Worm (Caenorhabditis elegans): Measurements from ENCODE around the gene aqp-2.

DNA sequence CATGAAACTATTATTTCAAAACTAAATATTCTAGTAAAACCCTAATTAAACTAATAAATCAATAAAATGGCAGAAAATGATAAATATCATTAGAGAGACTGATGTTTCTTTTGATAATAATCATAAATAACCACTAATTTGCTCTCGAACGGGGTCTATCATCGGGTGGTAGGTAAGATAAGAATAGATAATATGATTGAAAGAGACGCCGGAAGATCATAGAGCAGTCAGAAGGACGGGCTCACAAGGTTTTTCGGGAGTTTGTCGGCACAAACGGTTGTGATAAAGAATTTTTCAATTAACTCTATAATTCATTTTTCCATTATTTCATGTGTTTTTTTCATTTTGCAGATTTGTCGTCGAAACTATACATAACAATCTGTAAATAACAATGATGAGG, 39.3 kb upstream of the aqp-2 start:
- TF ChIP-seq Y56A3A.18 (GFP tag; IDR thresholded peaks at IDR 0.05), result no peak
- TF ChIP-seq ceh-58 (GFP tag; IDR thresholded peaks at IDR 0.05), result no peak
- TF ChIP-seq nfya-1 (tag; optimal IDR thresholded peaks at IDR 0.05; ENCODE audit: borderline replicate concordance, insufficient read depth), result no peak
- no peak for TF ChIP-seq dox-1 (GFP tag; IDR thresholded peaks at IDR 0.05)
- TF ChIP-seq cebp-2 (GFP tag; IDR thresholded peaks at IDR 0.05), result no peak
- TF ChIP-seq Y95B8A.8 (GFP tag; IDR thresholded peaks at IDR 0.05), result no peak
- no peak for TF ChIP-seq egrh-3 (GFP tag; IDR thresholded peaks at IDR 0.05)
- no peak for TF ChIP-seq lsl-1 (GFP tag; optimal IDR thresholded peaks at IDR 0.05)
- no peak for TF ChIP-seq pha-4 (tag; optimal IDR thresholded peaks at IDR 0.05)
- no peak for TF ChIP-seq snpc-4 (GFP tag; optimal IDR thresholded peaks at IDR 0.05)
- TF ChIP-seq snpc-4 (tag; optimal IDR thresholded peaks at IDR 0.05), result no peak
- no peak for TF ChIP-seq egl-18 (GFP tag; IDR thresholded peaks at IDR 0.05)
